Worm (Caenorhabditis elegans) whole organism, L2 larva: ENCODE results near the gene alkb-8.

Source experiments
- aly-2 ChIP-seq: fragments of 150-350 bp; optimal IDR thresholded peaks from 2 replicates; lab custom pipeline; 2014; ENCODE audit warnings: missing biosample characterization, missing genetic modification characterization
- ceh-82 ChIP-seq: fragments of 150-350 bp; optimal IDR thresholded peaks from 2 replicates; lab custom pipeline; 2014; ENCODE audit warnings: missing biosample characterization, missing genetic modification characterization
- egl-27 ChIP-seq: sonication (generic microtip); optimal IDR thresholded peaks from 3 replicates; lab custom pipeline; 2017; ENCODE audit warnings: missing biosample characterization, missing genetic modification reagents, missing genetic modification characterization
- mdl-1 ChIP-seq, 2 experiments: fragments of 150-350 bp in 1 of 2; sonication (generic microtip) in 1 of 2; optimal IDR thresholded peaks; 2 replicates each; lab custom pipeline; 2017; ENCODE audit warnings: missing biosample characterization in 2 of 2, missing genetic modification characterization in 2 of 2
- nhr-12 ChIP-seq: fragments of 150-350 bp; optimal IDR thresholded peaks from 2 replicates; lab custom pipeline; 2014; ENCODE audit warnings: missing biosample characterization, missing genetic modification characterization
- nhr-6 ChIP-seq: fragments of 150-350 bp; optimal IDR thresholded peaks from 2 replicates; lab custom pipeline; 2014; ENCODE audit warnings: missing biosample characterization, missing genetic modification characterization
- snpc-4 ChIP-seq: fragments of 150-350 bp; optimal IDR thresholded peaks from 2 replicates; lab custom pipeline; 2014; ENCODE audit warnings: missing biosample characterization, missing genetic modification characterization
- unc-39 ChIP-seq: fragments of 150-350 bp; optimal IDR thresholded peaks from 2 replicates; lab custom pipeline; 2014; ENCODE audit warnings: missing biosample characterization, missing genetic modification characterization
- ztf-4 ChIP-seq: fragments of 150-350 bp; optimal IDR thresholded peaks from 2 replicates; lab custom pipeline; 2014; ENCODE audit warnings: missing biosample characterization, missing genetic modification characterization

DNA sequence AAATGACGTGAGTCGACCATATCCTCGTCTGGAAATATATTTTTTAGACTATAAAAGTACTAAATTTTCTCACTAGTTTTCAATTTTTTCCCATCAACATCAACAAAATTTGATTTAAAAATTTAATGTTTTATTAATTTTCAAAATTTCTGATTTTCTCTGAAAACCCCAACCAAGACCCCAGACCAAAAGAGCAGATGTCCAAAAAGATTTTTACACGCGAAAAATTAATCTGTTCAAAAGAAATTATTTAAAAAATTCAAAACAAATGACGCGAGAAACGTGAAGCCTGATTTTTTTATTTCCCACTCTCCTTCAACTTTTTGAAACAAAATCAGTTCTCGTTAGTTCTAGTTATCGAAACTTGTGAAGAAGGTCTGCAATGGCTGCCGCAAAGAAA, 21.3 kb downstream of the alkb-8 start, which contains the start of gene F34D10.8:
- no peak for TF ChIP-seq snpc-4 (tag; lab: Kevin White, UChicago)
- TF ChIP-seq ztf-4, result no peak
- TF ChIP-seq mdl-1 (tag; optimal IDR thresholded peaks at IDR 0.05; lab: Kevin White, UChicago), result no peak
- no peak for TF ChIP-seq unc-39
- no peak for TF ChIP-seq egl-27 (tag; lab: Kevin White, UChicago)
- no peak for TF ChIP-seq nhr-6
- TF ChIP-seq aly-2 (tag; lab: Kevin White, UChicago), result no peak
- TF ChIP-seq nhr-12 (tag; lab: Kevin White, UChicago), result no peak
- TF ChIP-seq ceh-82 (tag; lab: Kevin White, UChicago), result no peak
